Worm (Caenorhabditis elegans) whole organism, L2 larva: ENCODE data around the gene ceh-37.

ENCODE experiments used
- ZK546.5 ChIP-seq: sonication (generic microtip); optimal IDR thresholded peaks from 2 replicates; lab custom pipeline; 2017; ENCODE audit warnings: missing biosample characterization, missing genetic modification characterization
- blmp-1 ChIP-seq: sonication (generic microtip); optimal IDR thresholded peaks from 2 replicates; lab custom pipeline; 2017; ENCODE audit warnings: missing genetic modification characterization, mild to moderate bottlenecking, missing compliant biosample characterization, antibody characterized with exemption, moderate library complexity; ENCODE audit not compliant: insufficient read depth
- ceh-82 ChIP-seq: fragments of 150-350 bp; optimal IDR thresholded peaks from 2 replicates; lab custom pipeline; 2014; ENCODE audit warnings: missing biosample characterization, missing genetic modification characterization
- crh-2 ChIP-seq: sonication (generic microtip); optimal IDR thresholded peaks from 2 replicates; lab custom pipeline; 2017; ENCODE audit warnings: missing biosample characterization, missing genetic modification characterization
- egl-27 ChIP-seq: sonication (generic microtip); optimal IDR thresholded peaks from 3 replicates; lab custom pipeline; 2017; ENCODE audit warnings: missing biosample characterization, missing genetic modification reagents, missing genetic modification characterization
- fos-1 ChIP-seq: fragments of 150-350 bp; optimal IDR thresholded peaks from 2 replicates; lab custom pipeline; 2014; ENCODE audit warnings: missing biosample characterization, missing genetic modification characterization
- nhr-12 ChIP-seq: fragments of 150-350 bp; optimal IDR thresholded peaks from 2 replicates; lab custom pipeline; 2014; ENCODE audit warnings: missing biosample characterization, missing genetic modification characterization
- nhr-129 ChIP-seq: fragments of 150-350 bp; optimal IDR thresholded peaks from 2 replicates; lab custom pipeline; 2014; ENCODE audit warnings: missing biosample characterization, missing genetic modification characterization
- nhr-25 ChIP-seq: fragments of 150-350 bp; sonication (generic microtip); optimal IDR thresholded peaks from 3 replicates; lab custom pipeline; 2014; ENCODE audit warnings: missing biosample characterization, missing genetic modification characterization
- skn-1 ChIP-seq: sonication (generic microtip); optimal IDR thresholded peaks from 2 replicates; lab custom pipeline; 2017; ENCODE audit warnings: missing biosample characterization, missing genetic modification characterization
- snpc-4 ChIP-seq: fragments of 150-350 bp; optimal IDR thresholded peaks from 2 replicates; lab custom pipeline; 2014; ENCODE audit warnings: missing biosample characterization, missing genetic modification characterization
- unc-62 ChIP-seq: fragments of 150-350 bp; optimal IDR thresholded peaks from 2 replicates; lab custom pipeline; 2014; ENCODE audit warnings: missing biosample characterization, missing genetic modification reagents, missing genetic modification characterization
- ztf-11 ChIP-seq: sonication (generic microtip); optimal IDR thresholded peaks from 2 replicates; lab custom pipeline; 2017; ENCODE audit warnings: missing biosample characterization, missing genetic modification characterization
- ztf-4 ChIP-seq: fragments of 150-350 bp; optimal IDR thresholded peaks from 2 replicates; lab custom pipeline; 2014; ENCODE audit warnings: missing biosample characterization, missing genetic modification characterization

ce11 chrX:14241531-14241930, 33.7 kb upstream of the ceh-37 start:
- TF ChIP-seq crh-2 (tag; lab: Kevin White, UChicago) = no peak
- TF ChIP-seq ztf-11 (tag; lab: Kevin White, UChicago) = no peak
- no peak for TF ChIP-seq unc-62 (GFP tag; lab: Kevin White, UChicago)
- no peak for TF ChIP-seq blmp-1
- TF ChIP-seq ceh-82 = no peak
- TF ChIP-seq nhr-129 = no peak
- no peak for TF ChIP-seq fos-1 (tag; lab: Kevin White, UChicago)
- TF ChIP-seq skn-1 = no peak
- no peak for TF ChIP-seq ztf-4 (tag; lab: Kevin White, UChicago)
- no peak for TF ChIP-seq nhr-12 (tag; lab: Kevin White, UChicago)
- TF ChIP-seq nhr-25 (tag; lab: Kevin White, UChicago) = no peak
- TF ChIP-seq snpc-4 (tag; lab: Kevin White, UChicago) = no peak
- TF ChIP-seq egl-27 (tag; lab: Kevin White, UChicago) = no peak
- TF ChIP-seq ZK546.5 = no peak
